Worm (Caenorhabditis elegans) whole organism, midembryonic: Measurements from ENCODE around the gene eat-20.

Experiments
- T22C8.4 ChIP-seq: fragments of 200-800 bp; sonication (Bioruptor generic); IDR thresholded peaks from 2 replicates; pipeline ENCODE4 v1.3.6; 2022; ENCODE audit warnings: missing genetic modification characterization, missing compliant biosample characterization
- cog-1 ChIP-seq: sonication (generic microtip); optimal IDR thresholded peaks from 2 replicates; lab custom pipeline; 2016; ENCODE audit warnings: missing genetic modification characterization, missing compliant biosample characterization
- flt-1 ChIP-seq: fragments of 200-800 bp; sonication (Bioruptor generic); IDR thresholded peaks from 2 replicates; pipeline ENCODE4 v1.3.6; 2022; ENCODE audit warnings: missing genetic modification characterization, missing compliant biosample characterization
- klf-2 ChIP-seq: fragments of 200-800 bp; sonication (Bioruptor generic); conservative IDR thresholded peaks from 2 replicates; pipeline ENCODE4 v1.3.6; 2022; ENCODE audit warnings: missing genetic modification reagents, missing genetic modification characterization, missing compliant biosample characterization
- med-1 ChIP-seq: sonication (generic microtip); optimal IDR thresholded peaks from 2 replicates; lab custom pipeline; 2017; ENCODE audit warnings: missing genetic modification characterization, mild to moderate bottlenecking, missing compliant biosample characterization, antibody characterized with exemption, missing genetic modification reagents; ENCODE audit not compliant: insufficient read depth
- ref-1 ChIP-seq: fragments of 200-800 bp; sonication (Bioruptor generic); conservative IDR thresholded peaks from 2 replicates; pipeline ENCODE4 v1.3.6; 2022; ENCODE audit warnings: missing genetic modification reagents, missing genetic modification characterization, missing compliant biosample characterization
- tab-1 ChIP-seq: fragments of 200-800 bp; sonication (Bioruptor generic); IDR thresholded peaks from 2 replicates; pipeline ENCODE4 v1.3.6; 2022; ENCODE audit warnings: missing genetic modification characterization, missing compliant biosample characterization
- ztf-23 ChIP-seq: fragments of 200-800 bp; sonication (Bioruptor generic); IDR thresholded peaks from 2 replicates; pipeline ENCODE4 v1.3.6; 2022; ENCODE audit warnings: missing genetic modification reagents, missing genetic modification characterization, missing compliant biosample characterization
- ztf-29 ChIP-seq: fragments of 200-800 bp; sonication (Bioruptor generic); IDR thresholded peaks from 2 replicates; pipeline ENCODE4 v1.3.6; 2022; ENCODE audit warnings: missing genetic modification reagents, missing genetic modification characterization, missing compliant biosample characterization

The eat-20 gene

ce11 chrX:15545485-15545884 lies 35.7 kb downstream of the eat-20 start:
- TF ChIP-seq ztf-23 (GFP tag; lab: Robert Waterston, UW) (no peak), cog-1 (no peak), ref-1 (GFP tag; lab: Robert Waterston, UW) (no peak), tab-1 (GFP tag; lab: Robert Waterston, UW) (no peak), flt-1 (no peak), klf-2 (no peak), ztf-29 (GFP tag; lab: Robert Waterston, UW) (no peak), med-1 (no peak), T22C8.4 (GFP tag; lab: Robert Waterston, UW) (no peak)

ce11 chrX:15546943-15547342 lies 37.1 kb downstream of the eat-20 start:
- TF ChIP-seq klf-2 (no peak), cog-1 (no peak), tab-1 (GFP tag; lab: Robert Waterston, UW) (no peak), flt-1 (no peak), ztf-23 (GFP tag; lab: Robert Waterston, UW) (no peak), med-1 (no peak), T22C8.4 (GFP tag; lab: Robert Waterston, UW) (no peak), ref-1 (GFP tag; lab: Robert Waterston, UW) (no peak), ztf-29 (GFP tag; lab: Robert Waterston, UW) (no peak)

ce11 chrX:15547896-15548295 lies 38.1 kb downstream of the eat-20 start:
- TF ChIP-seq flt-1 (no peak), ref-1 (GFP tag; lab: Robert Waterston, UW) (no peak), ztf-29 (GFP tag; lab: Robert Waterston, UW) (no peak), ztf-23 (GFP tag; lab: Robert Waterston, UW) (no peak), klf-2 (no peak), tab-1 (GFP tag; lab: Robert Waterston, UW) (no peak), med-1 (no peak), cog-1 (no peak), T22C8.4 (GFP tag; lab: Robert Waterston, UW) (no peak)

- TF ChIP-seq ztf-23 (GFP tag; lab: Robert Waterston, UW): no peak
- TF ChIP-seq cog-1: no peak
- no peak for TF ChIP-seq klf-2
- TF ChIP-seq ref-1 (GFP tag; lab: Robert Waterston, UW): no peak
- no peak for TF ChIP-seq tab-1 (GFP tag; lab: Robert Waterston, UW)
- TF ChIP-seq flt-1: no peak
- no peak for TF ChIP-seq med-1
- TF ChIP-seq ztf-29 (GFP tag; lab: Robert Waterston, UW): no peak
- TF ChIP-seq T22C8.4 (GFP tag; lab: Robert Waterston, UW): no peak
Measured at ce11 chrX:15550769-15551168, 41.0 kb downstream of the eat-20 start.

DNA sequence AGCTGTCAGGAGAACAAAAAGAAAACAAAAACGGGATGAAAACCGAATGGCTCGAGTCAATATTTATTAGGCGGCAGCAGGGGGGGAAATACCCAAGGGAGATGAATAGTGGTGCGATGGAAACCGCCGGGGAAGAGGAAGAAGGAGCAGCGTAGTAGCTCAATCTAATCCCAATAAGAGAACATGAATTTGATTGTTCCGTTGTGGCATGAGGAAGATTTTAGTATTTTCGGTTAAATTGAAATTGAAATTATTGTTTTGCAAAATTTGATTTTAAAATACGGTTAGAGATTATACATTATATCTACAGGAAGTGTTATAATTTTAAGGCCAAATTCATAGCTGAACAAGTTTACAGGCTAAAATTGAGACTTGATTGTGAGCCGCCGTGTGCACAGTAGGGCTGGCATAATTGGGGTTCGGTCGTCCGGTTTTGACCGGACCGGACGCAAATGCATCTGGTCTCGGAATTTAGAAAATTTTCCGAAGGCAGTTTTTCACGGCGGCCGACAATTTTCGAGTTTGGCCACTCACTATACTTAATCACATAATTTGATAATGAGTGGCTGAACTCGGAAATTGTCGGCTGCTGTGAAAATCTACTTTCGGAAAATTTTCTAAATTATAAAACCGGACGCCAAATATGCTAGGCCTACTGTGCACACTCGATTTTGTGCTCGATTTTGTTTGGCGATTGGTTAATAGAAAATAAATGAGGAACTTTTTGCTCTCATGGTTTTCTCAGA lies 42.4 kb downstream of the eat-20 start:
- TF ChIP-seq ztf-23 (GFP tag; lab: Robert Waterston, UW): no peak
- no peak for TF ChIP-seq T22C8.4 (GFP tag; lab: Robert Waterston, UW)
- TF ChIP-seq ztf-29 (GFP tag; lab: Robert Waterston, UW): no peak
- no peak for TF ChIP-seq tab-1 (GFP tag; lab: Robert Waterston, UW)
- no peak for TF ChIP-seq med-1
- TF ChIP-seq ref-1 (GFP tag; lab: Robert Waterston, UW): no peak
- TF ChIP-seq klf-2: no peak
- TF ChIP-seq flt-1: no peak
- TF ChIP-seq cog-1: no peak

ce11 chrX:15554910-15555309 lies 45.1 kb downstream of the eat-20 start:
- TF ChIP-seq T22C8.4 (GFP tag; lab: Robert Waterston, UW): no peak
- no peak for TF ChIP-seq med-1
- TF ChIP-seq klf-2: no peak
- no peak for TF ChIP-seq cog-1
- no peak for TF ChIP-seq ref-1 (GFP tag; lab: Robert Waterston, UW)
- TF ChIP-seq ztf-29 (GFP tag; lab: Robert Waterston, UW): no peak
- TF ChIP-seq flt-1: no peak
- TF ChIP-seq ztf-23 (GFP tag; lab: Robert Waterston, UW): no peak
- TF ChIP-seq tab-1 (GFP tag; lab: Robert Waterston, UW): no peak

DNA sequence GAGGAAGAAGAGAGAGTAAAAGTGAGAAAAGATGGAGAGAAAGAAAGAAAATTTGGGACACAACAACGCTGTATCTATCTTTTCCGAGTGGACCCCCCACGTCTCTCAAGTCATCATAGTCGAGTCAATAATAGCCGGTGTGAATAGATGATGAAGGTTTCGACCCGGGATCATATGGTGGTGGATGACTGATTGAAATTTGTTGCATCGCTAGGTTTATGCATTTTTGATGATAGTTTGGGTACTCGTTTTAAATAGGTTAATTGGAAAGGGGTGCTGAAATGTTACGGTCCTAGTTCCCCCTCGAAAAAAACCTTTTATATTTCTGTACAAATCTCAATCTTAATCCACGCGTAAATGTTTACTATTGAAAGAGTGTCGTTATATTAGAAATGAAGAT lies 45.7 kb downstream of the eat-20 start:
- no peak for TF ChIP-seq flt-1
- TF ChIP-seq klf-2: no peak
- no peak for TF ChIP-seq tab-1 (GFP tag; lab: Robert Waterston, UW)
- no peak for TF ChIP-seq cog-1
- no peak for TF ChIP-seq med-1
- no peak for TF ChIP-seq ref-1 (GFP tag; lab: Robert Waterston, UW)
- TF ChIP-seq ztf-23 (GFP tag; lab: Robert Waterston, UW): no peak
- TF ChIP-seq T22C8.4 (GFP tag; lab: Robert Waterston, UW): no peak

- no peak for TF ChIP-seq T22C8.4 (GFP tag; lab: Robert Waterston, UW)
- no peak for TF ChIP-seq med-1
- no peak for TF ChIP-seq tab-1 (GFP tag; lab: Robert Waterston, UW)
- TF ChIP-seq ref-1 (GFP tag; lab: Robert Waterston, UW): no peak
- no peak for TF ChIP-seq cog-1
- no peak for TF ChIP-seq klf-2
- TF ChIP-seq flt-1: no peak
- no peak for TF ChIP-seq ztf-23 (GFP tag; lab: Robert Waterston, UW)
- no peak for TF ChIP-seq ztf-29 (GFP tag; lab: Robert Waterston, UW)
Measured at ce11 chrX:15557849-15558248, 48.0 kb downstream of the eat-20 start, which contains the start of gene lron-3. TSS of gene lron-3 (minus strand) at chrX:15557949.

- TF ChIP-seq ref-1 (GFP tag; lab: Robert Waterston, UW) (no peak), med-1 (no peak), flt-1 (no peak), tab-1 (GFP tag; lab: Robert Waterston, UW) (no peak), T22C8.4 (GFP tag; lab: Robert Waterston, UW) (no peak), ztf-29 (GFP tag; lab: Robert Waterston, UW) (no peak), ztf-23 (GFP tag; lab: Robert Waterston, UW) (no peak), cog-1 (no peak), klf-2 (no peak)
Measured at ce11 chrX:15559473-15559872, 49.7 kb downstream of the eat-20 start.

- no peak for TF ChIP-seq ref-1 (GFP tag; lab: Robert Waterston, UW)
- no peak for TF ChIP-seq med-1
- TF ChIP-seq ztf-23 (GFP tag; lab: Robert Waterston, UW): no peak
- TF ChIP-seq T22C8.4 (GFP tag; lab: Robert Waterston, UW): no peak
- TF ChIP-seq cog-1: no peak
- TF ChIP-seq ztf-29 (GFP tag; lab: Robert Waterston, UW): no peak
- no peak for TF ChIP-seq tab-1 (GFP tag; lab: Robert Waterston, UW)
- TF ChIP-seq flt-1: no peak
- TF ChIP-seq klf-2: no peak
Measured at ce11 chrX:15564338-15564737, 54.5 kb downstream of the eat-20 start.
